Worm (Caenorhabditis elegans) whole organism, L4 larva: Measurements from ENCODE around the gene irld-49.

Experiments
- aly-2 ChIP-seq: sonication (generic microtip); optimal IDR thresholded peaks from 2 replicates; lab custom pipeline; 2018; ENCODE audit warnings: missing biosample characterization, missing genetic modification characterization
- fkh-10 ChIP-seq: fragments of 150-350 bp; optimal IDR thresholded peaks from 2 replicates; lab custom pipeline; 2014; ENCODE audit warnings: missing biosample characterization, missing genetic modification reagents, missing genetic modification characterization
- jun-1 ChIP-seq: fragments of 150-350 bp; optimal IDR thresholded peaks from 2 replicates; lab custom pipeline; 2014; ENCODE audit warnings: missing biosample characterization, missing genetic modification reagents, missing genetic modification characterization
- lin-13 ChIP-seq: fragments of 150-350 bp; optimal IDR thresholded peaks from 2 replicates; lab custom pipeline; 2014; ENCODE audit warnings: missing biosample characterization, missing genetic modification reagents, missing genetic modification characterization
- mdt-29 ChIP-seq: fragments of 200-800 bp; sonication (Bioruptor generic); IDR thresholded peaks from 2 replicates; pipeline ENCODE4 v1.3.6; 2022; ENCODE audit warnings: missing genetic modification reagents, missing genetic modification characterization, missing compliant biosample characterization
- mep-1 ChIP-seq: fragments of 150-350 bp; sonication (generic microtip); optimal IDR thresholded peaks from 3 replicates; lab custom pipeline; 2014; ENCODE audit warnings: missing biosample characterization, missing genetic modification characterization
- nhr-10 ChIP-seq: fragments of 150-350 bp; optimal IDR thresholded peaks from 2 replicates; lab custom pipeline; 2014; ENCODE audit warnings: missing biosample characterization, missing genetic modification characterization
- nhr-237 ChIP-seq: sonication (generic microtip); optimal IDR thresholded peaks from 2 replicates; lab custom pipeline; 2017; ENCODE audit warnings: missing biosample characterization, missing genetic modification characterization
- nhr-25 ChIP-seq: sonication (generic microtip); optimal IDR thresholded peaks from 2 replicates; lab custom pipeline; 2017; ENCODE audit warnings: missing genetic modification characterization, mild to moderate bottlenecking, missing compliant biosample characterization, antibody characterized with exemption, moderate library complexity, borderline replicate concordance; ENCODE audit not compliant: insufficient read depth
- nhr-6 ChIP-seq: fragments of 150-350 bp; optimal IDR thresholded peaks from 2 replicates; lab custom pipeline; 2014; ENCODE audit warnings: missing biosample characterization, missing genetic modification characterization
- pha-4 ChIP-seq, 2 experiments: fragments of 150-350 bp in 1 of 2; fragments of 200-800 bp in 1 of 2; sonication (Bioruptor generic) in 1 of 2; IDR thresholded peaks in 1 of 2; optimal IDR thresholded peaks in 1 of 2; 2 replicates each; pipeline versions ENCODE4 v1.3.6 to Lab custom; 2014 to 2022; ENCODE audit warnings: missing genetic modification characterization in 2 of 2, missing genetic modification reagents in 2 of 2, missing biosample characterization in 1 of 2, missing compliant biosample characterization in 1 of 2
- snpc-4 ChIP-seq: fragments of 150-350 bp; optimal IDR thresholded peaks from 2 replicates; lab custom pipeline; 2014; ENCODE audit warnings: missing biosample characterization, missing genetic modification characterization
- ztf-11 ChIP-seq: fragments of 150-350 bp; optimal IDR thresholded peaks from 2 replicates; lab custom pipeline; 2014; ENCODE audit warnings: missing biosample characterization, missing genetic modification characterization

DNA sequence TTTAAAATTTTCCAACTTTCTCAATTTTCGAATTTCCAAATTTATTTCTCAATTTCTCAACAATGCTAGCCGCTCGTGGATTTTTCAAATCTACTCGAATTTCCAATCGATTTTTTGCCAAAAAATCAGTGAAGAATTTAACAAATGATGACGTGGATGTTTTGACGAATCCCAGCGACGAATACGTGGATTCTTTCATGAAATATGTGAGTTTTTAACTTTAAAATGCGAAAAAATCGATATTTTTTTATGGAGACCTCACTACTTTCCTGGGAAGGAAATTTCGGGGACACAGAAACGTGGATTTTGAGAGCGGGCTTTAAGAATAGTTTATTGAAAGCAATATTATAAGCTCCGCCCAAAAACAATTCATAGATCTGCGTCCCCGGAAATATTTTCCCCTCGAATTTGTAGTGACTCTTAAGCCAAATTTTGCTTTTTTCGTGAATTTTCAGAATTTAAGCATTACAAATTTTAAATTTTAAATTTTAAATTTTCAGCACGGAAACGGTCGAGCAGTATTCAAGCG lies 47.6 kb downstream of the irld-49 start, which contains the start of gene K08A2.2:
- no peak for TF ChIP-seq fkh-10 (GFP tag; lab: Kevin White, UChicago)
- TF ChIP-seq mdt-29: no peak
- no peak for TF ChIP-seq aly-2 (tag; lab: Kevin White, UChicago)
- no peak for TF ChIP-seq nhr-237 (tag; lab: Kevin White, UChicago)
- TF ChIP-seq nhr-10 (tag; lab: Kevin White, UChicago): no peak
- no peak for TF ChIP-seq ztf-11
- no peak for TF ChIP-seq lin-13
- TF ChIP-seq nhr-25: no peak
- no peak for TF ChIP-seq pha-4 (GFP tag; IDR thresholded peaks at IDR 0.05; lab: Robert Waterston, UW)
- no peak for TF ChIP-seq pha-4 (tag; optimal IDR thresholded peaks at IDR 0.05; lab: Kevin White, UChicago)
- TF ChIP-seq snpc-4 (tag; lab: Kevin White, UChicago): no peak
- TF ChIP-seq jun-1 (tag; lab: Kevin White, UChicago): no peak
- TF ChIP-seq mep-1 (tag; lab: Kevin White, UChicago): no peak
- TF ChIP-seq nhr-6 (tag; lab: Kevin White, UChicago): no peak
